Worm (Caenorhabditis elegans): ENCODE measurements around the gene math-18.

DNA sequence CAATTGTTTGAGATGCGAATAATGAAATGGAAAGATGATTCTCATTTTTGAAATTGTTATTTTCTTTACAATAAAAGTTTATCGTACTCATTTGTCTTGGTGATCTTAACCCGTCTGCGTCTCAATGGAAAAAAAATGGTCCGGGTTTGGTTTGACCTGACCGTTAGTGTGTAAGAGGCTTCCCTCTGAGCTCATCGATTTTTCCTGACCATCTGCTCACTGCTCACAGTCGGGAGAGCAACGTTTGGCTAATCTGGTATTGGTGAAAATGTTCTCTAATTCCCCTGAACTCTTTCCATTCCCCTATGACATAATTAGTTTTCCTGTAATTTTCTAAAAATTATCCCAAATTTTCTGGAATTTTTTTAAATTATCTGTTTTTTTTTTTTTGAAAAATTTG, 14.9 kb upstream of the math-18 start:
- TF ChIP-seq ama-1 (optimal IDR thresholded peaks at IDR 0.05) (no peak), tbx-37 (GFP tag; conservative IDR thresholded peaks at IDR 0.05) (no peak), hnd-1 (tag; optimal IDR thresholded peaks at IDR 0.05) (no peak), pes-1 (GFP tag; IDR thresholded peaks at IDR 0.05) (no peak), ceh-36 (tag; optimal IDR thresholded peaks at IDR 0.05) (no peak), F13C5.2 (tag; optimal IDR thresholded peaks at IDR 0.05) (no peak), tbx-11 (GFP tag; IDR thresholded peaks at IDR 0.05) (no peak), flt-1 (GFP tag; IDR thresholded peaks at IDR 0.05) (no peak), tra-4 (tag; optimal IDR thresholded peaks at IDR 0.05) (no peak), B0310.2 (tag; optimal IDR thresholded peaks at IDR 0.05) (no peak), scrt-1 (GFP tag; IDR thresholded peaks at IDR 0.05) (no peak)
